1 fruit fly cellular context compared by ENCODE assay signal in the genomic region with DNA sequence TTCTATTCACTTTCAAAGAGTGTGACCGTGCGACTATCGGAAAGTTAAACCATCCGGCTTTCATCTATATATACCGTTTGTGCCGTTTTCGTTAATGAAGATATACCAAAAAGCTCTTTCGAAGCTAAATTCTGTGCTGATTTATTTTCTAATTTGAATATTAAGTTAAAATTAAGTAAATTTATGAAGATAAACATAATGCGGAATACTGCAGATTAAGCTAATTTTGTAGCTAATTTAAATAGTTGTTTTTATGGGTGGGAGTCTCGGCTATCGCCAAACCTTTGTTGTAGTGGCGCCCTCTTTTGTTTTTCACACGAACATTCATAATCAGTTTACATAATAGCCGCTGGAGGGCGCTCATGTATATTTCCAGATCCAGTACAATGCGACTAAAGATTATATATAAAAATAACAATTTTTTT.
TF ChIP-seq lines count a peak whose summit lies in the region.

A gene (minus strand): TSS at position 37 of the 425 bp plus-strand sequence.

TF ChIP-seq in whole organism, embryonic, 481 proteins besides CTCF, POLR2A, EP300 and RAD21 (continued from another document and continues in another):
- TF ChIP-seq CG2120 (GFP tag; optimal IDR thresholded peaks at IDR 0.05; lab: Kevin White, UChicago) (peak; percentile 54), ems (GFP tag; optimal IDR thresholded peaks at IDR 0.05; lab: Kevin White, UChicago) (peak; percentile 31), CG15696 (tag; optimal IDR thresholded peaks at IDR 0.05; lab: Kevin White, UChicago) (peak; percentile 62), cato (GFP tag; optimal IDR thresholded peaks at IDR 0.05; lab: Kevin White, UChicago; ENCODE audit: borderline replicate concordance) (no peak), salm (tag; optimal IDR thresholded peaks at IDR 0.05; lab: Kevin White, UChicago) (no peak), CG18619 (GFP tag; optimal IDR thresholded peaks at IDR 0.05; lab: Kevin White, UChicago) (no peak), Pdp1 (GFP tag; optimal IDR thresholded peaks at IDR 0.05; lab: Kevin White, UChicago) (peak; percentile 47 to 65), CG3163 (GFP tag; optimal IDR thresholded peaks at IDR 0.05; lab: Kevin White, UChicago) (no peak), HLH54F (GFP tag; optimal IDR thresholded peaks at IDR 0.05; lab: Kevin White, UChicago) (peak; percentile 24), Side (GFP tag; optimal IDR thresholded peaks at IDR 0.05; lab: Kevin White, UChicago) (no peak), gcm2 (GFP tag; optimal IDR thresholded peaks at IDR 0.05; lab: Kevin White, UChicago) (no peak), CG16813 (GFP tag; IDR thresholded peaks at IDR 0.05; lab: Robert Waterston, UW; ENCODE audit: partially characterized antibody) (no peak), CG13894 (tag; optimal IDR thresholded peaks at IDR 0.05; lab: Kevin White, UChicago) (no peak), CG4282 (GFP tag; optimal IDR thresholded peaks at IDR 0.05; lab: Kevin White, UChicago) (no peak), NK7.1 (GFP tag; optimal IDR thresholded peaks at IDR 0.05; lab: Kevin White, UChicago) (no peak), B-H2 (GFP tag; optimal IDR thresholded peaks at IDR 0.05; lab: Kevin White, UChicago) (peak; percentile 19), scrt (GFP tag; optimal IDR thresholded peaks at IDR 0.05; lab: Kevin White, UChicago) (no peak), CG14710 (tag; optimal IDR thresholded peaks at IDR 0.05; lab: Kevin White, UChicago) (peak; percentile 79), row (GFP tag; IDR thresholded peaks at IDR 0.05; lab: Robert Waterston, UW) (no peak), CG14965 (GFP tag; optimal IDR thresholded peaks at IDR 0.05; lab: Kevin White, UChicago; ENCODE audit: borderline replicate concordance) (no peak), CG11247 (GFP tag; IDR thresholded peaks at IDR 0.05; lab: Robert Waterston, UW) (peak; percentile 71), abd-A (tag; optimal IDR thresholded peaks at IDR 0.05; lab: Kevin White, UChicago) (peak; percentile 27), CG3407 (GFP tag; optimal IDR thresholded peaks at IDR 0.05; lab: Kevin White, UChicago) (peak; percentile 25), fru (optimal IDR thresholded peaks at IDR 0.05; lab: Kevin White, UChicago) (no peak), trh (GFP tag; optimal IDR thresholded peaks at IDR 0.05; lab: Kevin White, UChicago) (no peak), gce (GFP tag; IDR thresholded peaks at IDR 0.05; lab: Robert Waterston, UW) (no peak), slbo (GFP tag; IDR thresholded peaks at IDR 0.05; lab: Robert Waterston, UW) (peak; percentile 70; the same call in 1 of the 2 replicates), Xbp1 (GFP tag; optimal IDR thresholded peaks at IDR 0.05; lab: Kevin White, UChicago) (peak; percentile 85), Jarid2 (GFP tag; optimal IDR thresholded peaks at IDR 0.05; lab: Kevin White, UChicago) (no peak), Lpt (GFP tag; optimal IDR thresholded peaks at IDR 0.05; lab: Kevin White, UChicago) (no peak), CG8944 (GFP tag; optimal IDR thresholded peaks at IDR 0.05; lab: Kevin White, UChicago) (peak; percentile 28), Adf1 (GFP tag; IDR thresholded peaks at IDR 0.05; lab: Robert Waterston, UW) (no peak), gem (tag; optimal IDR thresholded peaks at IDR 0.05; lab: Kevin White, UChicago) (peak; percentile 62), CG12659 (GFP tag; optimal IDR thresholded peaks at IDR 0.05; lab: Kevin White, UChicago) (peak; percentile 82), CG10654 (GFP tag; optimal IDR thresholded peaks at IDR 0.05; lab: Kevin White, UChicago) (no peak), CG8281 (tag; optimal IDR thresholded peaks at IDR 0.05; lab: Kevin White, UChicago) (no peak), Xrp1 (GFP tag; IDR thresholded peaks at IDR 0.05; lab: Robert Waterston, UW) (no peak), gro (GFP tag; optimal IDR thresholded peaks at IDR 0.05; lab: Kevin White, UChicago) (peak; percentile 2), tna (GFP tag; IDR thresholded peaks at IDR 0.05; lab: Robert Waterston, UW; ENCODE audit: partially characterized antibody) (no peak), CG4730 (GFP tag; IDR thresholded peaks at IDR 0.05; lab: Robert Waterston, UW) (peak; percentile 53), maf-S (GFP tag; optimal IDR thresholded peaks at IDR 0.05; lab: Kevin White, UChicago) (peak; percentile 24), cg (GFP tag; optimal IDR thresholded peaks at IDR 0.05; lab: Kevin White, UChicago) (no peak), amos (GFP tag; IDR thresholded peaks at IDR 0.05; lab: Robert Waterston, UW; ENCODE audit: partially characterized antibody) (no peak), CG11456 (GFP tag; IDR thresholded peaks at IDR 0.05; lab: Robert Waterston, UW) (peak; percentile 91), NfI (GFP tag; optimal IDR thresholded peaks at IDR 0.05; lab: Kevin White, UChicago) (peak; percentile 66), CG12391 (tag; optimal IDR thresholded peaks at IDR 0.05; lab: Kevin White, UChicago) (peak; percentile 59), chn (GFP tag; optimal IDR thresholded peaks at IDR 0.05; lab: Kevin White, UChicago) (peak; percentile 35), BtbVII (GFP tag; optimal IDR thresholded peaks at IDR 0.05; lab: Kevin White, UChicago) (no peak), CG12744 (GFP tag; optimal IDR thresholded peaks at IDR 0.05; lab: Kevin White, UChicago) (no peak), pan (optimal IDR thresholded peaks at IDR 0.05; lab: Kevin White, UChicago) (no peak), pan (GFP tag; optimal IDR thresholded peaks at IDR 0.05 in 1 of 2, IDR thresholded peaks at IDR 0.05 in 1 of 2) (peak in 1 of 2 experiments; percentile 55), Ravus (GFP tag; IDR thresholded peaks at IDR 0.05; lab: Robert Waterston, UW) (no peak; the same call in 1 of the 2 replicates), CG10431 (GFP tag; optimal IDR thresholded peaks at IDR 0.05; lab: Kevin White, UChicago) (no peak), bowl (GFP tag; IDR thresholded peaks at IDR 0.05; lab: Robert Waterston, UW) (no peak), dati (GFP tag; IDR thresholded peaks at IDR 0.05; lab: Robert Waterston, UW) (no peak), Atf3 (GFP tag; optimal IDR thresholded peaks at IDR 0.05; lab: Kevin White, UChicago) (no peak), Optix (GFP tag; IDR thresholded peaks at IDR 0.05; lab: Robert Waterston, UW) (no peak), pho (GFP tag; optimal IDR thresholded peaks at IDR 0.05; lab: Kevin White, UChicago) (peak; percentile 11), CG12155 (GFP tag; optimal IDR thresholded peaks at IDR 0.05; lab: Kevin White, UChicago) (peak; percentile 46), CG7271 (tag; optimal IDR thresholded peaks at IDR 0.05; lab: Kevin White, UChicago) (no peak), CG2129 (GFP tag; IDR thresholded peaks at IDR 0.05; lab: Robert Waterston, UW; ENCODE audit: partially characterized antibody) (no peak), usp (GFP tag; optimal IDR thresholded peaks at IDR 0.05; lab: Kevin White, UChicago) (no peak), CG1792 (GFP tag; optimal IDR thresholded peaks at IDR 0.05; lab: Kevin White, UChicago) (no peak), Gug (GFP tag; IDR thresholded peaks at IDR 0.05; lab: Robert Waterston, UW) (peak; percentile 27; the same call in 1 of the 4 replicates), danr (GFP tag; IDR thresholded peaks at IDR 0.05; lab: Robert Waterston, UW) (0 out of 2 replicates have a peak, but pooled peaks have one; percentile 5), CG8765 (GFP tag; IDR thresholded peaks at IDR 0.05; lab: Robert Waterston, UW) (no peak), Max (GFP tag; optimal IDR thresholded peaks at IDR 0.05; lab: Kevin White, UChicago) (peak; percentile 20), CG15601 (tag; optimal IDR thresholded peaks at IDR 0.05; lab: Kevin White, UChicago) (peak; percentile 64), ci (GFP tag; IDR thresholded peaks at IDR 0.05; lab: Robert Waterston, UW) (peak; percentile 77), HLH3B (GFP tag; IDR thresholded peaks at IDR 0.05; lab: Robert Waterston, UW) (peak; percentile 45; the same call in 1 of the 2 replicates), CG4360 (GFP tag; IDR thresholded peaks at IDR 0.05; lab: Robert Waterston, UW) (no peak), phol (tag; optimal IDR thresholded peaks at IDR 0.05; lab: Kevin White, UChicago) (peak; percentile 40), gsb-n (tag; optimal IDR thresholded peaks at IDR 0.05; lab: Kevin White, UChicago) (peak; percentile 45), bsh (GFP tag; optimal IDR thresholded peaks at IDR 0.05; lab: Kevin White, UChicago) (peak in 1 of 2 experiments; percentile 21), z (GFP tag; IDR thresholded peaks at IDR 0.05; lab: Robert Waterston, UW) (no peak), CG31441 (GFP tag; IDR thresholded peaks at IDR 0.05; lab: Robert Waterston, UW) (no peak), GATAe (GFP tag; conservative IDR thresholded peaks at IDR 0.05; lab: Robert Waterston, UW) (no peak), Rx (GFP tag; IDR thresholded peaks at IDR 0.05; lab: Robert Waterston, UW) (peak; percentile 28; the same call in 1 of the 2 replicates), h (optimal IDR thresholded peaks at IDR 0.05; lab: Kevin White, UChicago) (no peak), Dll (GFP tag; IDR thresholded peaks at IDR 0.05; lab: Robert Waterston, UW; ENCODE audit: partially characterized antibody) (no peak), Fer1 (GFP tag; optimal IDR thresholded peaks at IDR 0.05; lab: Kevin White, UChicago) (no peak), CG11093 (GFP tag; IDR thresholded peaks at IDR 0.05; lab: Robert Waterston, UW) (no peak), zfh2 (GFP tag; optimal IDR thresholded peaks at IDR 0.05; lab: Kevin White, UChicago) (no peak), HmgD (GFP tag; optimal IDR thresholded peaks at IDR 0.05; lab: Kevin White, UChicago) (no peak), mld (GFP tag; IDR thresholded peaks at IDR 0.05; lab: Robert Waterston, UW; ENCODE audit: partially characterized antibody) (no peak), oc (tag; optimal IDR thresholded peaks at IDR 0.05; lab: Kevin White, UChicago) (peak; percentile 13), CG16815 (GFP tag; optimal IDR thresholded peaks at IDR 0.05; lab: Kevin White, UChicago) (peak; percentile 15), Hr78 (GFP tag; optimal IDR thresholded peaks at IDR 0.05; lab: Kevin White, UChicago) (no peak), CG33557 (GFP tag; optimal IDR thresholded peaks at IDR 0.05; lab: Kevin White, UChicago) (peak; percentile 2), Kr (GFP tag; optimal IDR thresholded peaks at IDR 0.05; lab: Kevin White, UChicago) (no peak), toy (GFP tag; IDR thresholded peaks at IDR 0.05; lab: Robert Waterston, UW) (no peak), pita (GFP tag; optimal IDR thresholded peaks at IDR 0.05; lab: Kevin White, UChicago) (peak; percentile 81), shn (GFP tag; optimal IDR thresholded peaks at IDR 0.05; lab: Kevin White, UChicago) (no peak), tio (GFP tag; optimal IDR thresholded peaks at IDR 0.05; lab: Kevin White, UChicago) (peak; percentile 32), CG16779 (GFP tag; IDR thresholded peaks at IDR 0.05; lab: Robert Waterston, UW) (no peak), CG3995 (GFP tag; optimal IDR thresholded peaks at IDR 0.05; lab: Kevin White, UChicago) (no peak), CG11504 (tag; optimal IDR thresholded peaks at IDR 0.05; lab: Kevin White, UChicago) (peak; percentile 64), wdn (GFP tag; IDR thresholded peaks at IDR 0.05; lab: Robert Waterston, UW) (no peak), sob (GFP tag; IDR thresholded peaks at IDR 0.05; lab: Robert Waterston, UW) (peak; percentile 57; the same call in 1 of the 2 replicates), CG10462 (GFP tag; optimal IDR thresholded peaks at IDR 0.05; lab: Kevin White, UChicago) (no peak), crc (GFP tag; optimal IDR thresholded peaks at IDR 0.05; lab: Kevin White, UChicago) (no peak), Scr (GFP tag; IDR thresholded peaks at IDR 0.05; lab: Robert Waterston, UW; ENCODE audit: partially characterized antibody) (peak; percentile 33; the same call in 1 of the 2 replicates), Fer2 (tag; optimal IDR thresholded peaks at IDR 0.05; lab: Kevin White, UChicago) (no peak), Hr3 (GFP tag; optimal IDR thresholded peaks at IDR 0.05; lab: Kevin White, UChicago) (peak; percentile 60), zen (tag; optimal IDR thresholded peaks at IDR 0.05; lab: Kevin White, UChicago) (peak; percentile 34), trem (tag; optimal IDR thresholded peaks at IDR 0.05; lab: Kevin White, UChicago) (peak; percentile 78), NC2α (GFP tag; optimal IDR thresholded peaks at IDR 0.05; lab: Kevin White, UChicago) (no peak), ERR (GFP tag; optimal IDR thresholded peaks at IDR 0.05; lab: Kevin White, UChicago) (no peak), tll (GFP tag; optimal IDR thresholded peaks at IDR 0.05; lab: Kevin White, UChicago) (no peak), Fer3 (tag; optimal IDR thresholded peaks at IDR 0.05; lab: Kevin White, UChicago) (no peak), Sry-β (GFP tag; optimal IDR thresholded peaks at IDR 0.05; lab: Kevin White, UChicago) (no peak), Deaf1 (tag; optimal IDR thresholded peaks at IDR 0.05; lab: Kevin White, UChicago) (no peak), Hey (tag; optimal IDR thresholded peaks at IDR 0.05; lab: Kevin White, UChicago) (no peak), CG11723 (GFP tag; optimal IDR thresholded peaks at IDR 0.05; lab: Kevin White, UChicago) (no peak), CG4404 (GFP tag; IDR thresholded peaks at IDR 0.05; lab: Robert Waterston, UW) (no peak), Oaz (GFP tag; IDR thresholded peaks at IDR 0.05; lab: Robert Waterston, UW) (no peak), CG17359 (tag; optimal IDR thresholded peaks at IDR 0.05; lab: Kevin White, UChicago) (peak; percentile 17), CG6654 (GFP tag; optimal IDR thresholded peaks at IDR 0.05; lab: Kevin White, UChicago) (no peak), CG14441 (GFP tag; IDR thresholded peaks at IDR 0.05; lab: Robert Waterston, UW) (peak; percentile 38; the same call in 1 of the 2 replicates), CG6683 (GFP tag; optimal IDR thresholded peaks at IDR 0.05; lab: Kevin White, UChicago) (no peak), CG14667 (GFP tag; IDR thresholded peaks at IDR 0.05; lab: Robert Waterston, UW) (peak; percentile 50), CG6813 (GFP tag; optimal IDR thresholded peaks at IDR 0.05; lab: Kevin White, UChicago) (no peak), kni (GFP tag; optimal IDR thresholded peaks at IDR 0.05; lab: Kevin White, UChicago) (no peak), tap (tag; optimal IDR thresholded peaks at IDR 0.05; lab: Kevin White, UChicago) (no peak), sr (GFP tag; IDR thresholded peaks at IDR 0.05; lab: Robert Waterston, UW) (0 out of 3 replicates have a peak, but pooled peaks have one; percentile 15), CG11560 (tag; IDR thresholded peaks at IDR 0.05; lab: Robert Waterston, UW) (no peak), CG1832 (GFP tag; optimal IDR thresholded peaks at IDR 0.05; lab: Kevin White, UChicago) (no peak), Opbp (GFP tag; IDR thresholded peaks at IDR 0.05; lab: Robert Waterston, UW; ENCODE audit: partially characterized antibody) (no peak; the same call in 2 of the 3 replicates)
